Fruit fly (Drosophila melanogaster) whole organism, embryonic: Measurements from ENCODE around the gene anchor.
A peak's percentile ranks its signal among the peaks of the same experiment; 100 is the strongest.

Source experiments
- Atf3 ChIP-seq: fragments of 200-800 bp; sonication (Bioruptor generic); optimal IDR thresholded peaks from 3 replicates; lab custom pipeline; 2016; ENCODE audit warnings: missing biosample characterization, missing genetic modification characterization
- BEAF-32 ChIP-seq: fragments of 200-800 bp; sonication (Bioruptor generic); optimal IDR thresholded peaks from 3 replicates; lab custom pipeline; 2017; ENCODE audit warnings: missing biosample characterization, missing genetic modification characterization, mild to moderate bottlenecking, moderate library complexity, missing genetic modification reagents
- Bgb ChIP-seq: fragments of 200-800 bp; sonication (Bioruptor generic); IDR thresholded peaks from 2 replicates; pipeline ENCODE4 v1.3.6; 2022; ENCODE audit warnings: missing biosample characterization, missing genetic modification characterization; ENCODE audit not compliant: partially characterized antibody
- Bteb2 ChIP-seq: fragments of 200-800 bp; sonication (Bioruptor generic); optimal IDR thresholded peaks from 2 replicates; lab custom pipeline; 2016; ENCODE audit warnings: missing biosample characterization, missing genetic modification characterization
- CG12391 ChIP-seq: fragments of 200-800 bp; sonication (Bioruptor generic); optimal IDR thresholded peaks from 3 replicates; lab custom pipeline; 2018; ENCODE audit warnings: missing biosample characterization, mild to moderate bottlenecking, missing genetic modification characterization, moderate library complexity
- CG13287 ChIP-seq: fragments of 200-800 bp; sonication (Bioruptor generic); IDR thresholded peaks from 2 replicates; pipeline ENCODE4 v1.3.6; 2022; ENCODE audit warnings: missing biosample characterization, missing genetic modification characterization; ENCODE audit not compliant: partially characterized antibody
- CG15269 ChIP-seq: fragments of 200-800 bp; sonication (Bioruptor generic); optimal IDR thresholded peaks from 2 replicates; lab custom pipeline; 2018; ENCODE audit warnings: missing biosample characterization, mild to moderate bottlenecking, missing genetic modification characterization, moderate library complexity
- CG17328 ChIP-seq: fragments of 200-800 bp; sonication (Bioruptor generic); IDR thresholded peaks from 2 replicates; pipeline ENCODE4 v1.3.6; 2022; ENCODE audit warnings: missing biosample characterization, missing genetic modification characterization
- CG17385 ChIP-seq: fragments of 200-800 bp; sonication (Bioruptor generic); optimal IDR thresholded peaks from 3 replicates; lab custom pipeline; 2018; ENCODE audit warnings: missing biosample characterization, mild to moderate bottlenecking, missing genetic modification characterization
- CG17802 ChIP-seq: fragments of 200-800 bp; sonication (Bioruptor generic); optimal IDR thresholded peaks from 2 replicates; lab custom pipeline; 2018; ENCODE audit warnings: missing biosample characterization, mild to moderate bottlenecking, missing genetic modification characterization, moderate library complexity
- CG18011 ChIP-seq: fragments of 200-800 bp; sonication (Bioruptor generic); optimal IDR thresholded peaks from 2 replicates; lab custom pipeline; 2017; ENCODE audit warnings: missing biosample characterization, missing genetic modification characterization, mild to moderate bottlenecking, moderate library complexity, missing genotype
- CG32767 ChIP-seq: fragments of 200-800 bp; sonication (Bioruptor generic); IDR thresholded peaks from 2 replicates; pipeline ENCODE4 v1.3.6; 2022; ENCODE audit warnings: missing biosample characterization, missing genetic modification characterization
- CG34422 ChIP-seq: fragments of 200-800 bp; sonication (Bioruptor generic); IDR thresholded peaks from 3 replicates; pipeline ENCODE4 v1.3.6; 2022; ENCODE audit warnings: missing biosample characterization, missing genetic modification characterization
- CG3847 ChIP-seq: fragments of 200-800 bp; sonication (Bioruptor generic); IDR thresholded peaks from 2 replicates; pipeline ENCODE4 v1.3.6; 2022; ENCODE audit warnings: missing biosample characterization, missing genetic modification characterization
- CG4404 ChIP-seq: fragments of 200-800 bp; sonication (Bioruptor generic); IDR thresholded peaks from 2 replicates; pipeline ENCODE4 v1.3.6; 2022; ENCODE audit warnings: missing biosample characterization, missing genetic modification characterization
- CG4707 ChIP-seq: fragments of 200-800 bp; sonication (Bioruptor generic); optimal IDR thresholded peaks from 2 replicates; lab custom pipeline; 2018; ENCODE audit warnings: missing biosample characterization, mild to moderate bottlenecking, missing genetic modification characterization, moderate library complexity
- CG6175 ChIP-seq: fragments of 200-800 bp; sonication (Bioruptor generic); IDR thresholded peaks from 3 replicates; pipeline ENCODE4 v1.3.6; 2022; ENCODE audit warnings: missing biosample characterization, missing genetic modification characterization
- CG9817 ChIP-seq: fragments of 200-800 bp; sonication (Bioruptor generic); optimal IDR thresholded peaks from 2 replicates; lab custom pipeline; 2018; ENCODE audit warnings: missing biosample characterization, mild to moderate bottlenecking, missing genetic modification characterization, moderate library complexity
- D ChIP-seq, 2 experiments: fragments of 200-800 bp in 1 of 2; fragments of >200 bp in 1 of 2; sonication (Bioruptor generic) in 1 of 2; optimal IDR thresholded peaks; 2 replicates in 1 of 2; 3 replicates in 1 of 2; lab custom pipeline; 2017; ENCODE audit warnings: mild to moderate bottlenecking in 1 of 2, missing biosample characterization in 1 of 2, missing genetic modification characterization in 1 of 2, missing genetic modification reagents in 1 of 2
- Dip3 ChIP-seq: fragments of 200-800 bp; sonication (Bioruptor generic); optimal IDR thresholded peaks from 3 replicates; lab custom pipeline; 2016; ENCODE audit warnings: missing biosample characterization, missing genetic modification characterization
- Drgx ChIP-seq: fragments of 200-800 bp; sonication (Bioruptor generic); IDR thresholded peaks from 2 replicates; pipeline ENCODE4 v1.3.6; 2022; ENCODE audit warnings: missing biosample characterization, missing genetic modification characterization
- Elba2 ChIP-seq: fragments of 200-800 bp; sonication (Bioruptor generic); optimal IDR thresholded peaks from 3 replicates; lab custom pipeline; 2016; ENCODE audit warnings: missing biosample characterization, missing genetic modification characterization
- Hand ChIP-seq: fragments of 200-800 bp; sonication (Bioruptor generic); optimal IDR thresholded peaks from 2 replicates; lab custom pipeline; 2017; ENCODE audit warnings: mild to moderate bottlenecking, missing biosample characterization, missing genetic modification reagents, missing genetic modification characterization
- Med ChIP-seq: fragments of 200-800 bp; sonication (Bioruptor generic); peaks from one replicate; lab custom pipeline; 2016; ENCODE audit warnings: missing biosample characterization, missing genetic modification characterization, mild to moderate bottlenecking, inconsistent platforms, moderate library complexity
- Meics ChIP-seq: fragments of 200-800 bp; sonication (Bioruptor generic); optimal IDR thresholded peaks from 2 replicates; lab custom pipeline; 2017; ENCODE audit warnings: missing biosample characterization, mild to moderate bottlenecking, missing genetic modification characterization
- Oaz ChIP-seq: fragments of 200-800 bp; sonication (Bioruptor generic); IDR thresholded peaks from 2 replicates; pipeline ENCODE4 v1.3.6; 2022; ENCODE audit warnings: missing biosample characterization, missing genetic modification characterization
- Oli ChIP-seq: fragments of 200-800 bp; sonication (Bioruptor generic); optimal IDR thresholded peaks from 2 replicates; lab custom pipeline; 2018; ENCODE audit warnings: missing biosample characterization, mild to moderate bottlenecking, missing genetic modification characterization, moderate library complexity
- Pdp1 ChIP-seq, 2 experiments: fragments of 200-800 bp; sonication (Bioruptor generic); optimal IDR thresholded peaks; 3 replicates each; lab custom pipeline; 2016; ENCODE audit warnings: missing biosample characterization in 2 of 2, missing genetic modification characterization in 2 of 2, mild to moderate bottlenecking in 1 of 2, moderate library complexity in 1 of 2
- Six4 ChIP-seq: fragments of 200-800 bp; sonication (Bioruptor generic); optimal IDR thresholded peaks from 2 replicates; lab custom pipeline; 2016; ENCODE audit warnings: missing biosample characterization, missing genetic modification characterization
- Trl ChIP-seq, 3 experiments: fragments of >200 bp in 2 of 3; fragments of 200-800 bp in 1 of 3; sonication (Bioruptor generic) in 1 of 3; optimal IDR thresholded peaks; 2 replicates in 1 of 3; 3 replicates in 2 of 3; lab custom pipeline; 2016 to 2017; ENCODE audit warnings: missing biosample characterization in 1 of 3, missing genetic modification characterization in 1 of 3
- ash1 ChIP-seq: fragments of 200-800 bp; sonication (Bioruptor generic); optimal IDR thresholded peaks from 2 replicates; lab custom pipeline; 2018; ENCODE audit warnings: missing biosample characterization, mild to moderate bottlenecking, missing genetic modification characterization
- bab2 ChIP-seq: fragments of 200-800 bp; sonication (Bioruptor generic); optimal IDR thresholded peaks from 2 replicates; lab custom pipeline; 2016; ENCODE audit warnings: missing biosample characterization, missing genetic modification characterization
- chm ChIP-seq: fragments of 200-800 bp; sonication (Bioruptor generic); IDR thresholded peaks from 2 replicates; pipeline ENCODE4 v1.3.6; 2022; ENCODE audit warnings: missing biosample characterization, missing genetic modification characterization
- ci ChIP-seq: fragments of 200-800 bp; sonication (Bioruptor generic); IDR thresholded peaks from 3 replicates; pipeline ENCODE4 v1.3.6; 2022; ENCODE audit warnings: missing biosample characterization, missing genetic modification characterization
- esg ChIP-seq: fragments of 200-800 bp; sonication (Bioruptor generic); conservative IDR thresholded peaks from 2 replicates; pipeline ENCODE4 v1.3.6; 2022; ENCODE audit warnings: missing biosample characterization, missing genetic modification characterization
- fd96Cb ChIP-seq: fragments of 200-800 bp; sonication (Bioruptor generic); optimal IDR thresholded peaks from 2 replicates; lab custom pipeline; 2018; ENCODE audit warnings: missing biosample characterization, mild to moderate bottlenecking, missing genetic modification characterization, moderate library complexity
- gcm ChIP-seq: fragments of 200-800 bp; sonication (Bioruptor generic); optimal IDR thresholded peaks from 2 replicates; lab custom pipeline; 2019; ENCODE audit warnings: missing biosample characterization, mild to moderate bottlenecking, missing genetic modification characterization, moderate library complexity
- h ChIP-seq: fragments of >200 bp; optimal IDR thresholded peaks from 2 replicates; lab custom pipeline; 2017
- mam ChIP-seq: fragments of 200-800 bp; sonication (Bioruptor generic); optimal IDR thresholded peaks from 3 replicates; lab custom pipeline; 2016; ENCODE audit warnings: missing biosample characterization, missing genetic modification characterization
- nerfin-2 ChIP-seq: fragments of 200-800 bp; sonication (Bioruptor generic); IDR thresholded peaks from 2 replicates; pipeline ENCODE4 v1.3.6; 2022; ENCODE audit warnings: missing biosample characterization, missing genetic modification characterization; ENCODE audit not compliant: partially characterized antibody
- ranshi ChIP-seq: fragments of 200-800 bp; sonication (Bioruptor generic); IDR thresholded peaks from 2 replicates; pipeline ENCODE4 v1.3.6; 2022; ENCODE audit warnings: missing biosample characterization, missing genetic modification characterization
- salm ChIP-seq: fragments of 200-800 bp; sonication (Bioruptor generic); optimal IDR thresholded peaks from 2 replicates; lab custom pipeline; 2018; ENCODE audit warnings: missing biosample characterization, mild to moderate bottlenecking, missing genetic modification characterization
- sc ChIP-seq, 3 experiments: fragments of >200 bp in 2 of 3; fragments of 200-800 bp in 1 of 3; sonication (Bioruptor generic) in 1 of 3; optimal IDR thresholded peaks; 2 replicates in 2 of 3; 3 replicates in 1 of 3; lab custom pipeline; 2017; ENCODE audit warnings: mild to moderate bottlenecking in 1 of 3, missing biosample characterization in 1 of 3, missing genetic modification characterization in 1 of 3, missing genetic modification reagents in 1 of 3
- scrt ChIP-seq: fragments of 200-800 bp; sonication (Bioruptor generic); optimal IDR thresholded peaks from 2 replicates; lab custom pipeline; 2018; ENCODE audit warnings: missing biosample characterization, mild to moderate bottlenecking, missing genetic modification characterization, moderate library complexity
- sd ChIP-seq: fragments of 200-800 bp; sonication (Bioruptor generic); optimal IDR thresholded peaks from 3 replicates; lab custom pipeline; 2018; ENCODE audit warnings: missing biosample characterization, mild to moderate bottlenecking, missing genetic modification characterization, moderate library complexity
- sens ChIP-seq: fragments of 200-800 bp; sonication (Bioruptor generic); peaks from one replicate; lab custom pipeline; 2016; ENCODE audit warnings: missing biosample characterization, missing genetic modification characterization
- wdn ChIP-seq: fragments of 200-800 bp; sonication (Bioruptor generic); IDR thresholded peaks from 2 replicates; pipeline ENCODE4 v1.3.6; 2022; ENCODE audit warnings: missing biosample characterization, missing genetic modification characterization
- zf30C ChIP-seq: fragments of 200-800 bp; sonication (Bioruptor generic); optimal IDR thresholded peaks from 3 replicates; lab custom pipeline; 2018; ENCODE audit warnings: missing biosample characterization, mild to moderate bottlenecking, missing genetic modification characterization

anchor gene

DNA sequence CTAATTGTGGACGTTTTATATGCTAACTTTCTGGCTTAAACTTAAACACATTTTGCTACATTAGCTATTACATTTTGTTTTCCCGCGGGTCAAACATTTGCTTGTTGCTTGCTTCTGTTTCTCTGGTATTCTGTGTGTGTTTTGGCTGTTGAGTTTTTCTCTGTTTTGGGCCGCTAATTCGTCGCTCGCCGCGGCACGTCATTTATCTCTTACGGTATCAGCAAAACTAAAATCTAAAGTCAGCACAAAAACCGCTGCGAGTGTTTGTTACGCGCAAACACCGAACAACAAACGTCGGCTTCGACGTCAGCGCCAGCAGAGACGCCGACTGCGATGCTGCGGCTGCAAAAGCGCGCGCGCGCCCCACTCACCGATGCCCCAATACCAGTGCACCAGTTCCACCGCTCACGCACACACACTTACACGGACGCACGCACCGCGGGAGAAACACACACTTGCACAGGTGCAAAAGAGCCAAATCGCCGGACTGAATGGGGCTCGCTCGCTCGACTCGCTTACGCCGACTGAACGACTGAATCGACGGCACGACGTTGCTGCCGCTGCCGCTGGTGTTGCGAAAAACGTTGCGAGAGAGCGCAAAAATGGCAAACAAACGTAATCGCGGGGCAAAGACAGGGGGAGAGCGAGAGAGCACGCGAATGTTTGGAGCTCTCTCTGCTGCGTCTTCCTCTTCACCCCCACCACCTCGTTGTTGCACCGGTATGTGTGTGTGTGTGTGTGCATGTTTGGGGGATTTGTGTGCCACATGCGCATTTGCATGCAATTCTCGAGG lies 45.3 kb upstream of the anchor start (continued):
- TF ChIP-seq CG4707 = no peak
- TF ChIP-seq CG18011 (GFP tag; lab: Kevin White, UChicago) = no peak
- peak; percentile 69 to 75 for TF ChIP-seq Trl (optimal IDR thresholded peaks at IDR 0.05; lab: Kevin White, UChicago)
- no peak for TF ChIP-seq Trl (GFP tag; optimal IDR thresholded peaks at IDR 0.05; lab: Kevin White, UChicago)
- no peak for TF ChIP-seq Elba2 (GFP tag; lab: Kevin White, UChicago)
- no peak for TF ChIP-seq sc (optimal IDR thresholded peaks at IDR 0.05; lab: Kevin White, UChicago)
- TF ChIP-seq sc (GFP tag; optimal IDR thresholded peaks at IDR 0.05; lab: Kevin White, UChicago) = no peak
- no peak for TF ChIP-seq Hand (GFP tag; lab: Kevin White, UChicago)
- TF ChIP-seq ranshi (GFP tag; lab: Robert Waterston, UW) = 0 out of 2 replicates have a peak, but pooled peaks have one; percentile 13
- TF ChIP-seq CG13287 (GFP tag; lab: Robert Waterston, UW) = peak; percentile 47; the same call in 1 of the 2 replicates
- no peak for TF ChIP-seq CG3847 (GFP tag; lab: Robert Waterston, UW)
- 0 out of 3 replicates have a peak, but pooled peaks have one; percentile 54 for TF ChIP-seq ci
- TF ChIP-seq mam (GFP tag; lab: Kevin White, UChicago) = no peak
- TF ChIP-seq Drgx = peak; percentile 50
- TF ChIP-seq wdn = no peak
- TF ChIP-seq esg (GFP tag; lab: Robert Waterston, UW) = no peak
- TF ChIP-seq CG6175 (GFP tag; lab: Robert Waterston, UW) = peak; percentile 89
- TF ChIP-seq chm (GFP tag; lab: Robert Waterston, UW) = no peak
- TF ChIP-seq Oli (tag; lab: Kevin White, UChicago) = no peak
- peak; percentile 32; the same call in 1 of the 3 replicates for TF ChIP-seq CG34422
- no peak for TF ChIP-seq CG17802 (tag; lab: Kevin White, UChicago)
- no peak for TF ChIP-seq CG4404 (GFP tag; lab: Robert Waterston, UW)
- TF ChIP-seq Meics (GFP tag; lab: Kevin White, UChicago) = no peak
- no peak for TF ChIP-seq CG32767 (GFP tag; lab: Robert Waterston, UW)
- no peak for TF ChIP-seq Bteb2 (GFP tag; lab: Kevin White, UChicago)
- TF ChIP-seq CG12391 (tag; lab: Kevin White, UChicago) = no peak
- no peak for TF ChIP-seq BEAF-32
- TF ChIP-seq CG9817 (tag; lab: Kevin White, UChicago) = no peak
- TF ChIP-seq Med (GFP tag; lab: Kevin White, UChicago) = peak; percentile 83
- no peak for TF ChIP-seq zf30C
- TF ChIP-seq CG15269 (tag; lab: Kevin White, UChicago) = no peak
- no peak for TF ChIP-seq bab2 (GFP tag; lab: Kevin White, UChicago)
- no peak for TF ChIP-seq gcm (GFP tag; lab: Kevin White, UChicago)
- peak; percentile 61 for TF ChIP-seq sens (GFP tag; lab: Kevin White, UChicago)
- TF ChIP-seq sd (tag; lab: Kevin White, UChicago) = peak; percentile 23
- no peak for TF ChIP-seq CG17385 (GFP tag; lab: Kevin White, UChicago)
- TF ChIP-seq D (optimal IDR thresholded peaks at IDR 0.05; lab: Kevin White, UChicago) = no peak
- no peak for TF ChIP-seq D (GFP tag; optimal IDR thresholded peaks at IDR 0.05; lab: Kevin White, UChicago)
- TF ChIP-seq fd96Cb = no peak
- TF ChIP-seq ash1 (GFP tag; lab: Kevin White, UChicago) = no peak
- no peak for TF ChIP-seq Dip3
- TF ChIP-seq Atf3 (GFP tag; lab: Kevin White, UChicago) = no peak
- no peak for TF ChIP-seq Oaz (GFP tag; lab: Robert Waterston, UW)
- TF ChIP-seq h = no peak
- no peak for TF ChIP-seq Six4 (GFP tag; lab: Kevin White, UChicago)
- no peak for TF ChIP-seq scrt (GFP tag; lab: Kevin White, UChicago)
- TF ChIP-seq nerfin-2 (GFP tag; lab: Robert Waterston, UW) = no peak
- TF ChIP-seq CG17328 (GFP tag; lab: Robert Waterston, UW) = no peak
- no peak for TF ChIP-seq salm
- no peak for TF ChIP-seq Bgb (GFP tag; lab: Robert Waterston, UW)
- TF ChIP-seq Pdp1 (GFP tag; optimal IDR thresholded peaks at IDR 0.05; lab: Kevin White, UChicago) = peak in 1 of 2 experiments; percentile 57
